Worm (Caenorhabditis elegans) whole organism, L2 larva: Measurements from ENCODE around the gene slc-25A18.1.
A peak's percentile ranks its signal among the peaks of the same experiment; 100 is the strongest.

Experiments
- C34F6.9 ChIP-seq: fragments of 150-350 bp; optimal IDR thresholded peaks from 2 replicates; lab custom pipeline; 2014; ENCODE audit warnings: missing biosample characterization, missing genetic modification characterization
- R02D3.7 ChIP-seq: fragments of 150-350 bp; optimal IDR thresholded peaks from 2 replicates; lab custom pipeline; 2014; ENCODE audit warnings: missing biosample characterization, missing genetic modification characterization
- Y55F3AM.14 ChIP-seq: fragments of 200-800 bp; sonication (Bioruptor generic); optimal IDR thresholded peaks from 2 replicates; lab custom pipeline; 2018; ENCODE audit warnings: mild to moderate bottlenecking, missing genetic modification characterization, missing compliant biosample characterization
- ZK546.5 ChIP-seq: sonication (generic microtip); optimal IDR thresholded peaks from 2 replicates; lab custom pipeline; 2017; ENCODE audit warnings: missing biosample characterization, missing genetic modification characterization
- alr-1 ChIP-seq: fragments of 150-350 bp; optimal IDR thresholded peaks from 2 replicates; lab custom pipeline; 2014; ENCODE audit warnings: missing biosample characterization, missing genetic modification characterization
- ama-1 ChIP-seq: fragments of 150-350 bp; optimal IDR thresholded peaks from 2 replicates; lab custom pipeline; 2018; ENCODE audit warnings: inconsistent platforms
- blmp-1 ChIP-seq: sonication (generic microtip); optimal IDR thresholded peaks from 2 replicates; lab custom pipeline; 2017; ENCODE audit warnings: missing genetic modification characterization, mild to moderate bottlenecking, missing compliant biosample characterization, antibody characterized with exemption, moderate library complexity; ENCODE audit not compliant: insufficient read depth
- crh-2 ChIP-seq: sonication (generic microtip); optimal IDR thresholded peaks from 2 replicates; lab custom pipeline; 2017; ENCODE audit warnings: missing biosample characterization, missing genetic modification characterization
- dmd-4 ChIP-seq: sonication (generic microtip); optimal IDR thresholded peaks from 2 replicates; lab custom pipeline; 2017; ENCODE audit warnings: missing biosample characterization, missing genetic modification characterization
- elt-1 ChIP-seq: fragments of 150-350 bp; optimal IDR thresholded peaks from 2 replicates; lab custom pipeline; 2014; ENCODE audit warnings: missing biosample characterization, missing genetic modification characterization
- elt-3 ChIP-seq: sonication (generic microtip); optimal IDR thresholded peaks from 2 replicates; lab custom pipeline; 2017; ENCODE audit warnings: missing biosample characterization, missing genetic modification characterization
- fos-1 ChIP-seq: fragments of 150-350 bp; optimal IDR thresholded peaks from 2 replicates; lab custom pipeline; 2014; ENCODE audit warnings: missing biosample characterization, missing genetic modification characterization
- gmeb-1 ChIP-seq: fragments of 150-350 bp; optimal IDR thresholded peaks from 2 replicates; lab custom pipeline; 2014; ENCODE audit warnings: missing biosample characterization, missing genetic modification characterization
- lin-11 ChIP-seq: fragments of 150-350 bp; sonication (generic microtip); optimal IDR thresholded peaks from 2 replicates; lab custom pipeline; 2014; ENCODE audit warnings: missing biosample characterization, missing genetic modification characterization, inconsistent platforms, mixed read lengths
- lin-13 ChIP-seq: fragments of 150-350 bp; optimal IDR thresholded peaks from 2 replicates; lab custom pipeline; 2014; ENCODE audit warnings: missing biosample characterization, missing genetic modification reagents, missing genetic modification characterization
- lin-39 ChIP-seq: fragments of 150-350 bp; optimal IDR thresholded peaks from 2 replicates; lab custom pipeline; 2014; ENCODE audit warnings: missing biosample characterization, missing genetic modification reagents, missing genetic modification characterization
- mab-5 ChIP-seq: fragments of 150-350 bp; optimal IDR thresholded peaks from 2 replicates; lab custom pipeline; 2014; ENCODE audit warnings: missing biosample characterization, missing genetic modification characterization
- mdl-1 ChIP-seq, 2 experiments: fragments of 150-350 bp in 1 of 2; sonication (generic microtip) in 1 of 2; optimal IDR thresholded peaks; 2 replicates each; lab custom pipeline; 2017; ENCODE audit warnings: missing biosample characterization in 2 of 2, missing genetic modification characterization in 2 of 2
- nhr-10 ChIP-seq: sonication (generic microtip); optimal IDR thresholded peaks from 2 replicates; lab custom pipeline; 2017; ENCODE audit warnings: missing biosample characterization, missing genetic modification characterization
- nhr-11 ChIP-seq: fragments of 150-350 bp; optimal IDR thresholded peaks from 2 replicates; lab custom pipeline; 2014; ENCODE audit warnings: missing biosample characterization, missing genetic modification characterization
- nhr-12 ChIP-seq: fragments of 150-350 bp; optimal IDR thresholded peaks from 2 replicates; lab custom pipeline; 2014; ENCODE audit warnings: missing biosample characterization, missing genetic modification characterization
- nhr-129 ChIP-seq: fragments of 150-350 bp; optimal IDR thresholded peaks from 2 replicates; lab custom pipeline; 2014; ENCODE audit warnings: missing biosample characterization, missing genetic modification characterization
- nhr-23 ChIP-seq: fragments of 150-350 bp; optimal IDR thresholded peaks from 2 replicates; lab custom pipeline; 2014; ENCODE audit warnings: missing biosample characterization, missing genetic modification reagents, missing genetic modification characterization
- nhr-237 ChIP-seq: fragments of 150-350 bp; optimal IDR thresholded peaks from 2 replicates; lab custom pipeline; 2014; ENCODE audit warnings: missing biosample characterization, missing genetic modification characterization
- nhr-25 ChIP-seq: fragments of 150-350 bp; sonication (generic microtip); optimal IDR thresholded peaks from 3 replicates; lab custom pipeline; 2014; ENCODE audit warnings: missing biosample characterization, missing genetic modification characterization
- sem-4 ChIP-seq: fragments of 150-350 bp; optimal IDR thresholded peaks from 2 replicates; lab custom pipeline; 2014; ENCODE audit warnings: missing biosample characterization, missing genetic modification reagents, missing genetic modification characterization
- sma-9 ChIP-seq, 2 experiments: fragments of 150-350 bp in 1 of 2; sonication (generic microtip) in 1 of 2; optimal IDR thresholded peaks; 2 replicates each; lab custom pipeline; 2014 to 2016; ENCODE audit warnings: missing genetic modification characterization in 2 of 2, mild to moderate bottlenecking in 1 of 2, missing biosample characterization in 1 of 2, missing compliant biosample characterization in 1 of 2, missing genetic modification reagents in 1 of 2, moderate library complexity in 1 of 2
- snpc-4 ChIP-seq: fragments of 150-350 bp; optimal IDR thresholded peaks from 2 replicates; lab custom pipeline; 2014; ENCODE audit warnings: missing biosample characterization, missing genetic modification characterization
- unc-55 ChIP-seq: fragments of 150-350 bp; sonication (generic microtip); optimal IDR thresholded peaks from 3 replicates; lab custom pipeline; 2014; ENCODE audit warnings: missing biosample characterization, missing genetic modification reagents, missing genetic modification characterization
- unc-62 ChIP-seq: fragments of 150-350 bp; optimal IDR thresholded peaks from 2 replicates; lab custom pipeline; 2014; ENCODE audit warnings: missing biosample characterization, missing genetic modification reagents, missing genetic modification characterization
- zag-1 ChIP-seq: fragments of 150-350 bp; optimal IDR thresholded peaks from 2 replicates; lab custom pipeline; 2014; ENCODE audit warnings: missing biosample characterization, missing genetic modification characterization

The slc-25A18.1 gene

ce11 chrX:15006847-15007358, 3.2 kb upstream of the slc-25A18.1 start, which contains the start of gene ergi-2:
ergi-2 (minus strand) TSS chrX:15007308.
- peak; percentile 32 for TF ChIP-seq C34F6.9
- TF ChIP-seq mab-5, result no peak
- TF ChIP-seq elt-1, result no peak
- TF ChIP-seq dmd-4 (tag; lab: Kevin White, UChicago), result no peak
- no peak for TF ChIP-seq zag-1 (tag; lab: Kevin White, UChicago)
- TF ChIP-seq nhr-237 (tag; lab: Kevin White, UChicago), result no peak
- TF ChIP-seq gmeb-1 (tag; lab: Kevin White, UChicago), result no peak
- no peak for TF ChIP-seq lin-11 (tag; lab: Kevin White, UChicago)
- no peak for TF ChIP-seq elt-3 (tag; lab: Kevin White, UChicago)
- TF ChIP-seq nhr-129, result peak; percentile 46
- no peak for TF ChIP-seq lin-39
- no peak for TF ChIP-seq ZK546.5 (tag; lab: Kevin White, UChicago)
- peak; percentile 23 for TF ChIP-seq fos-1 (tag; lab: Kevin White, UChicago)
- TF ChIP-seq R02D3.7 (tag; lab: Kevin White, UChicago), result no peak
- peak; percentile 35 for TF ChIP-seq unc-55 (GFP tag; lab: Kevin White, UChicago)
- peak; percentile 43 for TF ChIP-seq crh-2 (tag; lab: Kevin White, UChicago)
- TF ChIP-seq ama-1 (lab: Kevin White, UChicago), result no peak
- no peak for TF ChIP-seq snpc-4 (tag; lab: Kevin White, UChicago)

ce11 chrX:14999101-14999500, 4.6 kb downstream of the slc-25A18.1 start, which contains the start of gene cutl-3:
cutl-3 (minus strand) TSS chrX:14999201.
- TF ChIP-seq nhr-237 (tag; lab: Kevin White, UChicago), result no peak
- no peak for TF ChIP-seq dmd-4 (tag; lab: Kevin White, UChicago)
- no peak for TF ChIP-seq nhr-10 (tag; lab: Kevin White, UChicago)
- TF ChIP-seq gmeb-1 (tag; lab: Kevin White, UChicago), result no peak
- no peak for TF ChIP-seq lin-11 (tag; lab: Kevin White, UChicago)
- TF ChIP-seq blmp-1 (tag; lab: Kevin White, UChicago), result no peak
- TF ChIP-seq mdl-1 (tag; optimal IDR thresholded peaks at IDR 0.05; lab: Kevin White, UChicago), result no peak
- no peak for TF ChIP-seq crh-2 (tag; lab: Kevin White, UChicago)
- TF ChIP-seq R02D3.7 (tag; lab: Kevin White, UChicago), result no peak
- no peak for TF ChIP-seq nhr-12 (tag; lab: Kevin White, UChicago)
- TF ChIP-seq lin-13 (GFP tag; lab: Kevin White, UChicago), result no peak
- no peak for TF ChIP-seq ZK546.5 (tag; lab: Kevin White, UChicago)
- no peak for TF ChIP-seq unc-62

DNA sequence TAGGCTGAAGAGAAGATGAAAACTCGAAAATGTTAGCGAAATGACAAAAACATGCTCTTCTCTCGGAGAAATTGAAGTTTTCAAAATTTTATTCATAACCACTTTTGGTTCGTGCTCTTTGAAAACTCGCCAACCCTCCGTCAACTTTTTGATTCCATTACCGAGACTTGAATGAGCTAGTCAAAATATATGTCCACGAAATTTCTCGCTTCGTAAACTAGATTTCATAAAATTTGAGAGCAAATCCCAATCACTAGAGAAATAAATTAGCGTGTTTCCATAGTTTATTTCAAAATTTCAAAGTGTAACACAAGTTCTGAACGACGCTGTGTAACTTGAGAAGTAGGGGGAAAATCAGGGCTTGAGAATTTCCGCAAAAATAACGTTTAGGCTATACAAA, 10.0 kb downstream of the slc-25A18.1 start:
- no peak for TF ChIP-seq elt-3 (tag; lab: Kevin White, UChicago)
- TF ChIP-seq unc-62, result no peak
- no peak for TF ChIP-seq Y55F3AM.14
- TF ChIP-seq alr-1 (tag; lab: Kevin White, UChicago), result no peak
- TF ChIP-seq nhr-23 (tag; lab: Kevin White, UChicago), result no peak
- TF ChIP-seq lin-13 (GFP tag; lab: Kevin White, UChicago), result no peak
- TF ChIP-seq nhr-25 (tag; lab: Kevin White, UChicago), result no peak
- no peak for TF ChIP-seq lin-39
- TF ChIP-seq zag-1 (tag; lab: Kevin White, UChicago), result no peak
- no peak for TF ChIP-seq snpc-4 (tag; lab: Kevin White, UChicago)
- TF ChIP-seq nhr-10 (tag; lab: Kevin White, UChicago), result no peak

DNA sequence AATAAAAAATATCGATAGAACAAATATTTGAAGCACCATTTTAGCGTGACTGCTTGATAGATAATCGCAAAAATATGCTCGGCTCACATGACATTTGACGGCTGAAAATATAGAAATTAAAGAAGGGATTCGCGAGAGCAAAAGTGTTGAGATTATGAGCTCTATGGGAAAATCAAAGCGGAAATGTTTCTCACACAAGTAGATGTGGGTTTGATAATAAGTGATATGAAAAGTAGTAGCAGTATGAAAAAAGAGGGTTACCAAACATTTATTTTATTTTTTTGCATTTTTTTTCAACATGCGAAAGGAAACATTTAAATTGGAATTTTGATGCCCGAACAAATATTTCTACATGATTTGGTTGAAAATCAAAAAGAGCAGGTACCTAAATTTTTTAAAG, 12.5 kb downstream of the slc-25A18.1 start, which contains the start of gene iglr-1:
Gene iglr-1, minus strand, starts transcription at position 101 of the 400 bp plus-strand sequence.
- no peak for TF ChIP-seq nhr-11 (tag; lab: Kevin White, UChicago)
- no peak for TF ChIP-seq ama-1 (lab: Kevin White, UChicago)
- no peak for TF ChIP-seq zag-1 (tag; lab: Kevin White, UChicago)
- no peak for TF ChIP-seq lin-11 (tag; lab: Kevin White, UChicago)
- TF ChIP-seq, all 48 proteins: peak for 0

DNA sequence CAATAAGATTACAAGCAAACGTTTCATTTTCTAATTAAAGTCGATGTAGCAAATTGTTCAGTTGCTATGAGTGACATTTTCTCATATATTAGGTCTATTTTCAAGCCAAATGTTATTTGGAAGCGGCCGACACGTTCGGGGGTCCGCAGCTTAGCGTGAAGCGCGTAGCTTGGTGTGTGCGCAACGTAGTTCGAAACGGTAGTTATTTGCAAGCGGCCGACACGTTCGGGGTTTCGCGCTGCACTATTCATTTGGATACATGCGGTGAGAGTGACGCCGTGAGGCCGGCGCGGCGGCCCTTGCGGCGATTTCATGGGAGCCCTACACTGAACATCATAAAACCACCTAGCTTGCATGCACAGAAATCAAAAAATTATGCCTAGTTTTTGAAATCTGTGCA, 15.6 kb downstream of the slc-25A18.1 start:
- TF ChIP-seq sem-4 (tag; lab: Kevin White, UChicago) (no peak), nhr-25 (tag; lab: Kevin White, UChicago) (no peak), sma-9 (GFP tag; optimal IDR thresholded peaks at IDR 0.05; lab: Kevin White, UChicago) (no peak), sma-9 (tag; optimal IDR thresholded peaks at IDR 0.05; lab: Kevin White, UChicago) (no peak), snpc-4 (tag; lab: Kevin White, UChicago) (peak; percentile 74)
